Worm (Caenorhabditis elegans) whole organism, early embryonic: Measurements from ENCODE around the gene twk-12.

Experiments used
- B0310.2 ChIP-seq: sonication (generic microtip); optimal IDR thresholded peaks from 2 replicates; lab custom pipeline; 2016; ENCODE audit warnings: mild to moderate bottlenecking, missing genetic modification characterization, missing compliant biosample characterization
- F13C5.2 ChIP-seq: sonication (generic microtip); optimal IDR thresholded peaks from 2 replicates; lab custom pipeline; 2017; ENCODE audit warnings: mild to moderate bottlenecking, missing genetic modification characterization, inconsistent platforms, missing compliant biosample characterization
- aly-1 ChIP-seq: sonication (generic microtip); optimal IDR thresholded peaks from 2 replicates; lab custom pipeline; 2016; ENCODE audit warnings: missing genetic modification characterization, missing compliant biosample characterization
- ama-1 ChIP-seq: fragments of 150-350 bp; optimal IDR thresholded peaks from 2 replicates; lab custom pipeline; 2014
- ceh-36 ChIP-seq: sonication (generic microtip); optimal IDR thresholded peaks from 2 replicates; lab custom pipeline; 2016; ENCODE audit warnings: missing genetic modification characterization, inconsistent platforms, missing compliant biosample characterization
- sea-1 ChIP-seq: fragments of 200-800 bp; sonication (Bioruptor generic); conservative IDR thresholded peaks from 2 replicates; pipeline ENCODE4 v1.3.6; 2022; ENCODE audit warnings: missing genetic modification characterization, missing compliant biosample characterization
- tbx-11 ChIP-seq: fragments of 200-800 bp; sonication (Bioruptor generic); IDR thresholded peaks from 2 replicates; pipeline ENCODE4 v1.3.6; 2022; ENCODE audit warnings: missing genetic modification characterization, missing compliant biosample characterization
- tra-4 ChIP-seq: sonication (generic microtip); optimal IDR thresholded peaks from 2 replicates; lab custom pipeline; 2017; ENCODE audit warnings: missing genetic modification characterization, missing compliant biosample characterization

DNA sequence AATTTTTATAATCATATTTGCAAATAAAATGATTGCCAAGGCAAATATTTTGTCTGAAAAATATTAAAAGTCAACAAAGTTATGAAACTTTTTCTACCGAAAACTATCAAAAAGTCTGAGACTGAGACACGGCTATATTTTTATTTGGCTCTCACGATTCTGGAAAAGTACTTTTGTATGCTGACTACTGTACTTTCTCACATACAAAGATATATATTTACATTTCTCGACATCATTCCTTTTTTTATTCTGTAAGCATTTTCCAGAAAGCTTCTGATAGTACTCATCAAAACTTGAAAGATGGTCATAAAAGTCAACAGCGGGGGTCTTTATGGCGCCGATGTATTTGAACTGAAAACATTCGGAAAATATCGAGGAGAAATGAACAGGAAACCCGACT, 19.2 kb upstream of the twk-12 start, which contains the start of gene aqp-6:
- TF ChIP-seq tbx-11 (GFP tag; lab: Robert Waterston, UW): no peak
- no peak for TF ChIP-seq ceh-36
- TF ChIP-seq ama-1 (lab: Kevin White, UChicago): no peak
- no peak for TF ChIP-seq F13C5.2 (tag; lab: Kevin White, UChicago)
- no peak for TF ChIP-seq aly-1 (tag; lab: Kevin White, UChicago)
- no peak for TF ChIP-seq sea-1 (GFP tag; lab: Robert Waterston, UW)
- TF ChIP-seq tra-4: no peak
- no peak for TF ChIP-seq B0310.2 (tag; lab: Kevin White, UChicago)
